Fruit fly (Drosophila melanogaster): Measurements from ENCODE around the gene Ski6.

Ski6 gene

dm6 chr2L:13191894-13192293 is 30.3 kb downstream of the Ski6 start, which contains the start of the genes CG16974 and Edem2 (continued):
- TF ChIP-seq CG17186 (GFP tag; optimal IDR thresholded peaks at IDR 0.05) (peak; percentile 28), sob (GFP tag; IDR thresholded peaks at IDR 0.05) (peak; percentile 87), CkIIα-i1 (GFP tag; IDR thresholded peaks at IDR 0.05) (no peak), CG17802 (tag; optimal IDR thresholded peaks at IDR 0.05) (peak; percentile 20), maf-S (GFP tag; optimal IDR thresholded peaks at IDR 0.05) (peak; percentile 15), CG7372 (GFP tag; IDR thresholded peaks at IDR 0.05) (peak; percentile 44; the same call in 1 of the 2 replicates), Sry-β (GFP tag; optimal IDR thresholded peaks at IDR 0.05) (peak; percentile 6), ind (GFP tag; optimal IDR thresholded peaks at IDR 0.05) (peak; percentile 83), CG2678 (tag; optimal IDR thresholded peaks at IDR 0.05) (no peak), CG6654 (GFP tag; optimal IDR thresholded peaks at IDR 0.05) (no peak), CG9727 (GFP tag; optimal IDR thresholded peaks at IDR 0.05) (peak; percentile 86), CG13123 (GFP tag; optimal IDR thresholded peaks at IDR 0.05) (peak; percentile 64), Sox100B (GFP tag; optimal IDR thresholded peaks at IDR 0.05) (no peak), CG8765 (GFP tag; IDR thresholded peaks at IDR 0.05) (peak; percentile 46; the same call in 1 of the 2 replicates), al (GFP tag; IDR thresholded peaks at IDR 0.05) (peak; percentile 61; the same call in 1 of the 2 replicates), pan (optimal IDR thresholded peaks at IDR 0.05) (no peak), pan (GFP tag; optimal IDR thresholded peaks at IDR 0.05 in 1 of 2, IDR thresholded peaks at IDR 0.05 in 1 of 2) (peak in 1 of 2 experiments; percentile 82), Abd-B (GFP tag; optimal IDR thresholded peaks at IDR 0.05) (no peak), eve (GFP tag; optimal IDR thresholded peaks at IDR 0.05) (no peak), ranshi (GFP tag; IDR thresholded peaks at IDR 0.05) (peak; percentile 73; the same call in 1 of the 2 replicates), odd (GFP tag; optimal IDR thresholded peaks at IDR 0.05) (no peak), Six4 (GFP tag; optimal IDR thresholded peaks at IDR 0.05) (peak; percentile 64), CG14050 (GFP tag; IDR thresholded peaks at IDR 0.05) (peak; percentile 44; the same call in 2 of the 3 replicates), shn (GFP tag; optimal IDR thresholded peaks at IDR 0.05) (no peak), vnd (GFP tag; IDR thresholded peaks at IDR 0.05; ENCODE audit: partially characterized antibody) (no peak), CG17328 (GFP tag; IDR thresholded peaks at IDR 0.05) (peak; percentile 70), CG9215 (GFP tag; IDR thresholded peaks at IDR 0.05) (peak; percentile 70), Dip2 (GFP tag; IDR thresholded peaks at IDR 0.05) (no peak)

- 0 out of 2 replicates have a peak, but pooled peaks have one; percentile 15 for TF ChIP-seq CG7372 (GFP tag; IDR thresholded peaks at IDR 0.05)
- peak; percentile 15 for TF ChIP-seq Elba2 (GFP tag; optimal IDR thresholded peaks at IDR 0.05)
- no peak for TF ChIP-seq Lim3 (GFP tag; IDR thresholded peaks at IDR 0.05)
- no peak for TF ChIP-seq Kr (GFP tag; optimal IDR thresholded peaks at IDR 0.05)
- 0 out of 3 replicates have a peak, but pooled peaks have one; percentile 45 for TF ChIP-seq CG34422 (GFP tag; IDR thresholded peaks at IDR 0.05)
- 0 out of 2 replicates have a peak, but pooled peaks have one; percentile 18 for TF ChIP-seq Rfx (GFP tag; IDR thresholded peaks at IDR 0.05)
- no peak for TF ChIP-seq disco-r (GFP tag; optimal IDR thresholded peaks at IDR 0.05)
- peak; percentile 34; the same call in 1 of the 2 replicates for TF ChIP-seq CG32767 (GFP tag; IDR thresholded peaks at IDR 0.05)
- TF ChIP-seq cg (GFP tag; optimal IDR thresholded peaks at IDR 0.05): peak; percentile 90
- peak; percentile 37 for TF ChIP-seq D (optimal IDR thresholded peaks at IDR 0.05)
- no peak for TF ChIP-seq D (GFP tag; optimal IDR thresholded peaks at IDR 0.05)
- TF ChIP-seq Pdp1 (GFP tag; optimal IDR thresholded peaks at IDR 0.05): peak in 1 of 2 experiments; percentile 96
- peak; percentile 79 for TF ChIP-seq CG8478 (optimal IDR thresholded peaks at IDR 0.05)
- TF ChIP-seq vvl (GFP tag; IDR thresholded peaks at IDR 0.05): peak; percentile 29; the same call in 1 of the 2 replicates
- TF ChIP-seq zen (tag; optimal IDR thresholded peaks at IDR 0.05): peak; percentile 42
- no peak for TF ChIP-seq sc (optimal IDR thresholded peaks at IDR 0.05)
- TF ChIP-seq sc (GFP tag; optimal IDR thresholded peaks at IDR 0.05): no peak
Observed at dm6 chr2L:13191052-13191678, 31.1 kb downstream of the Ski6 start.

Measured in whole organism, embryonic.